Fruit fly (Drosophila melanogaster) ovary, adult (tissue): Measurements from ENCODE around the gene CG12817.

Experiments
- CG17801 ChIP-seq: fragments of 200-800 bp; optimal IDR thresholded peaks from 2 replicates; lab custom pipeline; 2019; ENCODE audit warnings: missing biosample characterization, mild to moderate bottlenecking, missing genetic modification characterization, moderate library complexity; ENCODE audit not compliant: partially characterized antibody

The CG12817 gene

dm6 chr3R:10227990-10228389 is 3.5 kb upstream of the CG12817 start:
- no peak for TF ChIP-seq CG17801 (GFP tag; lab: Kevin White, UChicago)

DNA sequence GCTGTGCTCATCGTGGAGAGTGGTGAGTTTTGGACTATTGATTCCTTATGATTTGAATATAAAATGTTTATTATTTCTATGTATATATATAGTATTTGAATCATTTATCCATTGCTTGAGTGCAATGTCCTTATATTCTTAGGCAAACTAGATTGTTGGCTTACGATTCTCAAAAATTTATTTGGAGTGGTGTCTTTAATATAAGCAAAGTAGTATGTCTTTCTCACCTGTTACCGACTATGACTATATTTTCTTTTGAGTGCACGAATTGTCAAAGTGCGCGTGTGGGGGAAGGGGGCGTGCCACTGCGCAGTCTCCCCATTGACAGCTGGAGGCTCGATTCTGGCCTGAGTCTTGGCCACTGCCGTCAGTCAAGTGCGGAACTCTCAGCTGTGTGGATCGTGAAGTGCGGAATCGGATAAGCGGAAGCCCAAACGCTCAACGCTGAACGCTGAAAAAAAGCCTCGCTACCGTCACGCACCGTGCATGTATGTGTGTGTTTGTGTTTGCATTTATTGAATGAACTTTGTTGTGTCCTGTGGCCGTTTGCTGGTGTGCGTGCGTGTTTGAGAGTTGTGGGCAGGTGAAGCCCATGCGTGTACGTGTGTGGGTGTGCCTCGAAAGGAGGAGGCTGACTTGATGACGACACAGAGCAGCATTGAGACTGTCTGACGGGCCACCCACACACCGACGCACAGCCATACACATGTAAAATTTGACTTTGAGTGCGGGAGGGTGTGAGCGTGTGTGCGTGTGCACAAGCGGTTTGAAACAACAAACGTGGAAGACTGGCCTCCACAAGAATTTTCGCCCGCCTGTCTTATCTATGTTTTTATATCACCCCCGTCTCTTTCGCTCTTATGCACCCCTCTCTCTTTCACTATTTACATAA is 1.9 kb upstream of the CG12817 start:
- no peak for TF ChIP-seq CG17801 (GFP tag; lab: Kevin White, UChicago)

DNA sequence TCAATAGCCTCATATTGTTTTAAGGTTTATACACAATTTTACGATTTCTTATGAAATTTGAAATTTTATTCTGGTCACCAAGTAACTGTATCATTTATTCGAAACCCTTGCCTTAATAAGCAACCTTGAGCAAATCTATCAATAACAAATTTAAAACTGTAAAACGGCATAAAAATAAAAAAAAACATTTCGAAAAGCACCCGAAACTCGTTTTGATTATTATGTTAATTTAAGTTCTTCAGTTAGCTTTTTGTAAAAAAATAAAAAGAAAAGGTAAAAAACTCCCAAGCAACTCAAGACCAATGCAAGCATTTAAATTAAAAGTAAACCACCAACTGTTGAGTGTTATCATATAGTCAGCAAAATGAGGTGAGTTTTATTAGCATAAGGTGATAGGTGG is 865 bp upstream of the CG12817 start, which contains the start of gene CG42795:
TSS of gene CG42795 (plus strand) at position 301 of the 400 bp plus-strand sequence.
- TF ChIP-seq CG17801 (GFP tag; lab: Kevin White, UChicago) = no peak

dm6 chr3R:10222416-10222815 is 2.1 kb downstream of the CG12817 start, which contains the start of gene CG12420:
TSS of gene CG12420 (plus strand) at chr3R:10222698.
- TF ChIP-seq CG17801 (GFP tag; lab: Kevin White, UChicago) = no peak

DNA sequence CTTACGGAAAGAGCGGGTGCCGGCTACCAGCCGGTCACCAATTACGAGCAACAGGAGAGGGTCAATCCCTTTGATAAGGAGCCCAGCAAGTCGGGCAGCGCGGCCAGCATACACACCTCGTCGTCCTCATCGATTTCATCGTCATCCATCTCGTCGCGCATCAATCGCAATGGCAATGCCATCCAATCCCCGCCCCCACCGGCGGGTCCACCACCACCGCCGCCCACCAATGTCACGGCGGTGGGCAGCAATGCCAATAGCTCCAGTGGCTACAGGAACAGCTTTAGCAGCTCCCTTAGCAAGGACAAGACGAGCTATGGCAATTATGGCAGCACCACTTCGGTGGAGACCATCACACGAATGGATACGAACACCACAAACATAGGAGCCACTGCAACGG is 6.5 kb downstream of the CG12817 start:
- no peak for TF ChIP-seq CG17801 (GFP tag; lab: Kevin White, UChicago)

dm6 chr3R:10213430-10213829 is 11.1 kb downstream of the CG12817 start:
- TF ChIP-seq CG17801 (GFP tag; lab: Kevin White, UChicago) = peak; percentile 74

DNA sequence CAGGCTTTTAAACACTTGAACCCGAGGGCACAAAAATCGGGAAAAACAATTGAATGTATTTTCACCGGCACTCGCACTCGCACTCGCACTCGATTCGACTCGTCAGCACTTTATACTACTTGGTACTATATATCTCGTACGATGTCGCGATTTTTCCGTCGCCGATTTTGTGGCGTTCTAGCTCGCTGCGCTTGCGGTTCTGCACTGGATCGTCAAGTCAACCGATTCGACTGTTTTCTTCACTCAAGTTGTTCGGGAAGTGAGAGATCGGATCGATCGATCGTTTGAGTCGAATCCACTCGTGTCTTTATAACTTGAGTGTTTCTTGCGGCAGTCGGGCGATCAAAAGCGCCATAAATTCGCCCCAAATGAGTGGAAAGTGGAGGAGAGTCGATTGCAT is 11.7 kb downstream of the CG12817 start, which contains the start of gene Timp:
TSS of gene Timp (minus strand) at position 209 of the 400 bp plus-strand sequence.
- TF ChIP-seq CG17801 (GFP tag; lab: Kevin White, UChicago) = peak; percentile 62

dm6 chr3R:10206740-10207139 is 17.8 kb downstream of the CG12817 start:
- TF ChIP-seq CG17801 (GFP tag; lab: Kevin White, UChicago) = no peak

- peak; percentile 67 for TF ChIP-seq CG17801 (GFP tag; lab: Kevin White, UChicago)
Measured at dm6 chr3R:10203554-10203953, 21.0 kb downstream of the CG12817 start.

dm6 chr3R:10190084-10190782 is 34.3 kb downstream of the CG12817 start, which contains the start of gene Syn:
TSS of gene Syn (plus strand) at chr3R:10190689.
- no peak for TF ChIP-seq CG17801 (GFP tag; lab: Kevin White, UChicago)

DNA sequence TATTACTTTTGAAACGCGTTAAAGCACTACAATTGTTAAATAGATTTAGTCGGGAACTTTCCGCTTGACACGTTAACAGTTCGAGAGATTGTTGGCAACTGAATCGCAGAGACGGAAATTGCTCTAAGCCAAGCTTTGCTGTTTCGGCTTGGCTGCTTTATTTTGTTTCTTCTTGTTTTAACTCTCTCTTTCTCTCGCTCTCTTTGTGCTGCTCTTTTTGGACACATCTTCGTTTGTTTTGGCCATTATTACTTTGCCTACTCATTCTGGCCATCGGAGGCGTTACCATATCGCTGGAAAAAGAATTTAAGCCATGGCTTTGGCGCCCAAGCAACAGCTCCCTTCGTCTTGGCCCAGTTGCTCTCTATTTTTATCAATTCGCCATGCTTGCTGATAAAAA is 35.0 kb downstream of the CG12817 start, which contains the start of gene CG12814:
TSS of gene CG12814 (minus strand) at position 84 of the 400 bp plus-strand sequence.
- TF ChIP-seq CG17801 (GFP tag; lab: Kevin White, UChicago) = peak; percentile 80

dm6 chr3R:10185986-10186385 is 38.5 kb downstream of the CG12817 start:
- no peak for TF ChIP-seq CG17801 (GFP tag; lab: Kevin White, UChicago)

DNA sequence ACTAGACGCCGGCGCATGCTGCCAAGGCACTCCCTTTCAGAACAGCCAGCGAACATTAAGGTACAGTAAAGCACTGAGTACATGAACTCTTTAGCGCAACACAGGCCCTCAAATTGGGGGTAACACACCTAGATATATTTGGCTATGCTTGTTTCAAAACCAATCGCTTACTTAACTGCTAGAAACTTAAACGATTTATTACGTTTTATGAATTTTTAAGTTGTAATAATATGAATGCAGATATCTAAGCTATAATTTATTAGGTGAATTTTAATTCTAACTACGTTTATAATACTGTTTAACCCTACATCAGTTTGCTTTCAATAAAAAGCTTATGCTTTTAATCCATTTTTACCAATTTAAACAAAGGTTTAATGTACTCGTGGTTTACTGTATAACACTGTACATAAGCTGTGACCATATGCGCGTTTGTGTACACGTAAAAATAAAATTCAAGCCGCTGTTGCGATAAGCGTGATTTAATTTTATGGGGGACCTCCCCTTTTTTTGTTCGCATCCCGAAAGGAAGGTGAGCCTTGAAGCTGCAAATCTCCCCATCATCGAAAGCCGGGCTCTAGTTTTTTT is 47.5 kb downstream of the CG12817 start:
- TF ChIP-seq CG17801 (GFP tag; lab: Kevin White, UChicago) = no peak
